Fruit fly (Drosophila melanogaster) whole organism, embryonic: ENCODE data around the gene CG4611.

ENCODE experiments used
- Atf3 ChIP-seq: fragments of 200-800 bp; sonication (Bioruptor generic); optimal IDR thresholded peaks from 3 replicates; lab custom pipeline; 2016; ENCODE audit warnings: missing biosample characterization, missing genetic modification characterization
- Awh ChIP-seq: fragments of 200-800 bp; sonication (Bioruptor generic); IDR thresholded peaks from 2 replicates; pipeline ENCODE4, ENCODE4 v1.3.6; 2022; ENCODE audit warnings: missing biosample characterization, missing genetic modification characterization
- Blimp-1 ChIP-seq: fragments of 200-800 bp; sonication (Bioruptor generic); optimal IDR thresholded peaks from 3 replicates; lab custom pipeline; 2018; ENCODE audit warnings: missing biosample characterization, missing genetic modification characterization, mild to moderate bottlenecking, moderate library complexity, missing genetic modification reagents
- CG12071 ChIP-seq: fragments of 200-800 bp; sonication (Bioruptor generic); optimal IDR thresholded peaks from 3 replicates; lab custom pipeline; 2018; ENCODE audit warnings: missing biosample characterization, mild to moderate bottlenecking, missing genetic modification characterization
- CG12391 ChIP-seq: fragments of 200-800 bp; sonication (Bioruptor generic); optimal IDR thresholded peaks from 3 replicates; lab custom pipeline; 2018; ENCODE audit warnings: missing biosample characterization, mild to moderate bottlenecking, missing genetic modification characterization, moderate library complexity
- CG12659 ChIP-seq: fragments of 200-800 bp; sonication (Bioruptor generic); optimal IDR thresholded peaks from 3 replicates; lab custom pipeline; 2017; ENCODE audit warnings: mild to moderate bottlenecking, missing biosample characterization, missing genetic modification reagents, missing genetic modification characterization
- CG14050 ChIP-seq: fragments of 200-800 bp; sonication (Bioruptor generic); IDR thresholded peaks from 3 replicates; pipeline ENCODE4 v1.3.6; 2022; ENCODE audit warnings: missing biosample characterization, missing genetic modification characterization
- CG1603 ChIP-seq: fragments of 200-800 bp; sonication (Bioruptor generic); optimal IDR thresholded peaks from 2 replicates; lab custom pipeline; 2019; ENCODE audit warnings: missing biosample characterization, mild to moderate bottlenecking, missing genetic modification characterization, moderate library complexity
- CG17385 ChIP-seq: fragments of 200-800 bp; sonication (Bioruptor generic); optimal IDR thresholded peaks from 3 replicates; lab custom pipeline; 2018; ENCODE audit warnings: missing biosample characterization, mild to moderate bottlenecking, missing genetic modification characterization
- CG17568 ChIP-seq: fragments of 200-800 bp; sonication (Bioruptor generic); optimal IDR thresholded peaks from 2 replicates; lab custom pipeline; 2018; ENCODE audit warnings: missing biosample characterization, mild to moderate bottlenecking, missing genetic modification characterization, moderate library complexity
- CG2129 ChIP-seq: fragments of 200-800 bp; sonication (Bioruptor generic); IDR thresholded peaks from 2 replicates; pipeline ENCODE4 v1.3.6; 2022; ENCODE audit warnings: missing biosample characterization, missing genetic modification characterization; ENCODE audit not compliant: partially characterized antibody
- CG2712 ChIP-seq: fragments of 200-800 bp; optimal IDR thresholded peaks from 3 replicates; lab custom pipeline; 2019; ENCODE audit warnings: missing biosample characterization, mild to moderate bottlenecking, missing genetic modification characterization, moderate library complexity
- CG30403 ChIP-seq: fragments of 200-800 bp; sonication (Bioruptor generic); optimal IDR thresholded peaks from 3 replicates; lab custom pipeline; 2016; ENCODE audit warnings: missing biosample characterization, missing genetic modification characterization
- CG3847 ChIP-seq: fragments of 200-800 bp; sonication (Bioruptor generic); IDR thresholded peaks from 2 replicates; pipeline ENCODE4 v1.3.6; 2022; ENCODE audit warnings: missing biosample characterization, missing genetic modification characterization
- CG4404 ChIP-seq: fragments of 200-800 bp; sonication (Bioruptor generic); IDR thresholded peaks from 2 replicates; pipeline ENCODE4 v1.3.6; 2022; ENCODE audit warnings: missing biosample characterization, missing genetic modification characterization
- CG5953 ChIP-seq: fragments of 200-800 bp; sonication (Bioruptor generic); IDR thresholded peaks from 2 replicates; pipeline ENCODE4 v1.3.6; 2022; ENCODE audit warnings: missing biosample characterization, missing genetic modification characterization
- CG6854 ChIP-seq: fragments of 200-800 bp; sonication (Bioruptor generic); optimal IDR thresholded peaks from 3 replicates; lab custom pipeline; 2017; ENCODE audit warnings: missing biosample characterization, mild to moderate bottlenecking, missing genetic modification characterization
- CG7963 ChIP-seq: fragments of 200-800 bp; sonication (Bioruptor generic); IDR thresholded peaks from 3 replicates; pipeline ENCODE4 v1.3.6; 2022; ENCODE audit warnings: missing biosample characterization, missing genetic modification characterization; ENCODE audit not compliant: partially characterized antibody
- CG8765 ChIP-seq: fragments of 200-800 bp; sonication (Bioruptor generic); IDR thresholded peaks from 2 replicates; pipeline ENCODE4 v1.3.6; 2022; ENCODE audit warnings: missing biosample characterization, missing genetic modification characterization
- CG9215 ChIP-seq: fragments of 200-800 bp; sonication (Bioruptor generic); IDR thresholded peaks from 2 replicates; pipeline ENCODE4 v1.3.6; 2022; ENCODE audit warnings: missing biosample characterization, missing genetic modification characterization
- Camta ChIP-seq: fragments of 200-800 bp; sonication (Bioruptor generic); optimal IDR thresholded peaks from 2 replicates; lab custom pipeline; 2016; ENCODE audit warnings: missing biosample characterization, missing genetic modification characterization
- Ets65A ChIP-seq: fragments of 200-800 bp; sonication (Bioruptor generic); peaks from one replicate; lab custom pipeline; 2016; ENCODE audit warnings: missing biosample characterization, missing genetic modification characterization
- Fer1 ChIP-seq: fragments of 200-800 bp; sonication (Bioruptor generic); optimal IDR thresholded peaks from 2 replicates; lab custom pipeline; 2017; ENCODE audit warnings: missing biosample characterization, mild to moderate bottlenecking, missing genetic modification characterization
- H2.0 ChIP-seq: fragments of 200-800 bp; sonication (Bioruptor generic); IDR thresholded peaks from 2 replicates; pipeline ENCODE4 v1.3.6; 2022; ENCODE audit warnings: missing biosample characterization, missing genetic modification characterization
- HLH3B ChIP-seq: fragments of 200-800 bp; sonication (Bioruptor generic); IDR thresholded peaks from 2 replicates; pipeline ENCODE4 v1.3.6; 2022; ENCODE audit warnings: missing biosample characterization, missing genetic modification characterization
- Hmr ChIP-seq: fragments of 200-800 bp; sonication (Bioruptor generic); optimal IDR thresholded peaks from 3 replicates; lab custom pipeline; 2017; ENCODE audit warnings: mild to moderate bottlenecking, missing biosample characterization, missing genetic modification reagents, missing genetic modification characterization
- Lhr ChIP-seq: fragments of 200-800 bp; sonication (Bioruptor generic); optimal IDR thresholded peaks from 3 replicates; lab custom pipeline; 2017; ENCODE audit warnings: mild to moderate bottlenecking, missing biosample characterization, missing genetic modification reagents, missing genetic modification characterization
- Lpt ChIP-seq: fragments of >200 bp; optimal IDR thresholded peaks from 2 replicates; lab custom pipeline; 2018; ENCODE audit warnings: missing biosample characterization, missing genetic modification characterization
- NC2α ChIP-seq: fragments of 200-800 bp; sonication (Bioruptor generic); optimal IDR thresholded peaks from 2 replicates; lab custom pipeline; 2016; ENCODE audit warnings: missing biosample characterization, missing genetic modification characterization
- NfI ChIP-seq: fragments of 200-800 bp; sonication (Bioruptor generic); optimal IDR thresholded peaks from 3 replicates; lab custom pipeline; 2018; ENCODE audit warnings: missing biosample characterization, mild to moderate bottlenecking, missing genetic modification characterization, moderate library complexity
- Poxn ChIP-seq: fragments of 200-800 bp; sonication (Bioruptor generic); IDR thresholded peaks from 2 replicates; pipeline ENCODE4 v1.3.6; 2022; ENCODE audit warnings: missing biosample characterization, missing genetic modification characterization
- Ssrp ChIP-seq: fragments of 200-800 bp; sonication (Bioruptor generic); optimal IDR thresholded peaks from 2 replicates; lab custom pipeline; 2018; ENCODE audit warnings: missing biosample characterization, mild to moderate bottlenecking, missing genetic modification characterization, moderate library complexity
- al ChIP-seq: fragments of 200-800 bp; sonication (Bioruptor generic); IDR thresholded peaks from 2 replicates; pipeline ENCODE4 v1.3.6; 2022; ENCODE audit warnings: missing biosample characterization, missing genetic modification characterization
- crc ChIP-seq: fragments of 200-800 bp; sonication (Bioruptor generic); optimal IDR thresholded peaks from 2 replicates; lab custom pipeline; 2016; ENCODE audit warnings: missing biosample characterization, missing genetic modification characterization
- dysf ChIP-seq: fragments of 200-800 bp; sonication (Bioruptor generic); IDR thresholded peaks from 3 replicates; pipeline ENCODE4 v1.3.6; 2022; ENCODE audit warnings: missing biosample characterization, missing genetic modification characterization
- gem ChIP-seq: fragments of 200-800 bp; sonication (Bioruptor generic); optimal IDR thresholded peaks from 2 replicates; lab custom pipeline; 2019; ENCODE audit warnings: missing biosample characterization, mild to moderate bottlenecking, missing genetic modification characterization, moderate library complexity
- kni ChIP-seq: fragments of 200-800 bp; sonication (Bioruptor generic); optimal IDR thresholded peaks from 3 replicates; lab custom pipeline; 2017; ENCODE audit warnings: mild to moderate bottlenecking, missing biosample characterization, missing genetic modification reagents, missing genetic modification characterization
- mirr ChIP-seq: fragments of 200-800 bp; sonication (Bioruptor generic); optimal IDR thresholded peaks from 3 replicates; lab custom pipeline; 2018; ENCODE audit warnings: missing biosample characterization, mild to moderate bottlenecking, missing genetic modification characterization
- nerfin-2 ChIP-seq: fragments of 200-800 bp; sonication (Bioruptor generic); IDR thresholded peaks from 2 replicates; pipeline ENCODE4 v1.3.6; 2022; ENCODE audit warnings: missing biosample characterization, missing genetic modification characterization; ENCODE audit not compliant: partially characterized antibody
- otp ChIP-seq: fragments of 200-800 bp; sonication (Bioruptor generic); IDR thresholded peaks from 3 replicates; pipeline ENCODE4, ENCODE4 v1.3.6; 2022; ENCODE audit warnings: missing biosample characterization, missing genetic modification characterization
- peb ChIP-seq: fragments of 200-800 bp; sonication (Bioruptor generic); IDR thresholded peaks from 2 replicates; pipeline ENCODE4 v1.3.6; 2022; ENCODE audit warnings: missing biosample characterization, missing genetic modification characterization
- rib ChIP-seq: fragments of 200-800 bp; sonication (Bioruptor generic); IDR thresholded peaks from 2 replicates; pipeline ENCODE4 v1.3.6; 2022; ENCODE audit warnings: missing biosample characterization, missing genetic modification characterization
- row ChIP-seq: fragments of 200-800 bp; sonication (Bioruptor generic); IDR thresholded peaks from 3 replicates; pipeline ENCODE4 v1.3.6; 2022; ENCODE audit warnings: missing biosample characterization, missing genetic modification characterization
- sd ChIP-seq: fragments of 200-800 bp; sonication (Bioruptor generic); optimal IDR thresholded peaks from 3 replicates; lab custom pipeline; 2018; ENCODE audit warnings: missing biosample characterization, mild to moderate bottlenecking, missing genetic modification characterization, moderate library complexity
- sens-2 ChIP-seq: fragments of 200-800 bp; sonication (Bioruptor generic); IDR thresholded peaks from 2 replicates; pipeline ENCODE4 v1.3.6; 2022; ENCODE audit warnings: missing biosample characterization, missing genetic modification characterization
- slbo ChIP-seq: fragments of 200-800 bp; sonication (Bioruptor generic); IDR thresholded peaks from 2 replicates; pipeline ENCODE4 v1.3.6; 2022; ENCODE audit warnings: missing biosample characterization, missing genetic modification characterization
- sna ChIP-seq: fragments of 200-800 bp; sonication (Bioruptor generic); IDR thresholded peaks from 2 replicates; pipeline ENCODE4 v1.3.6; 2022; ENCODE audit warnings: missing biosample characterization, missing genetic modification characterization; ENCODE audit not compliant: partially characterized antibody
- sr ChIP-seq: fragments of 200-800 bp; sonication (Bioruptor generic); IDR thresholded peaks from 3 replicates; pipeline ENCODE4 v1.3.6; 2022; ENCODE audit warnings: missing biosample characterization, missing genetic modification characterization
- tin ChIP-seq: fragments of 200-800 bp; sonication (Bioruptor generic); optimal IDR thresholded peaks from 3 replicates; lab custom pipeline; 2016; ENCODE audit warnings: missing biosample characterization, missing genetic modification characterization
- unc-4 ChIP-seq: fragments of 200-800 bp; sonication (Bioruptor generic); IDR thresholded peaks from 2 replicates; pipeline ENCODE4 v1.3.6; 2022; ENCODE audit warnings: missing biosample characterization, missing genetic modification characterization; ENCODE audit not compliant: partially characterized antibody
- zf30C ChIP-seq: fragments of 200-800 bp; sonication (Bioruptor generic); optimal IDR thresholded peaks from 3 replicates; lab custom pipeline; 2018; ENCODE audit warnings: missing biosample characterization, mild to moderate bottlenecking, missing genetic modification characterization

The CG4611 gene

DNA sequence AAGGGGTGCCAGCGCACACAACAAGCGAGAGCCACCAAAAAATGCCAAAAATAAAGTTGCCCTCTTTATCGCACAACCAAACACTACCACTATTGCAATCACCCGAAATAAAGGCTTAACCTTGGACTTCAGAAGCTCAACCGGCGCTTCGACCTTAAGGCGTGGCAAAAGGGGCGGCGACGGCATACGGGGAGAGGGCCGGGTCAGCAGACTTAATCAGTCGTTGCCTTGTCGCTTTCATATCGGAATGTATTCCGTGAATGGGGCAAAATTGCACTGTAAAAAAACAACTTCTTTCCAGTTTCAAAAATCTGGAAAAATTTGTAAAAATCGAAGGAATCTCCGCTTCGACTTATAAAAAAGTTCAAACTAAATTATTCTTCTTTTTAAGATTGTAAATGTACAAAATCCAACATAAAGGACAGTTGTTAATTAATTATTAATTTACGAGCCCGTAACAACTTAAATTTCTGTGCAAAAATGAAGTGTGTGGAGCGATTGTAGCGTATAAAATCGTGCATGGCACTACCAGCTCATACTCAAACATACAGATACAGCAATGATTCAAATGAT, 46.9 kb downstream of the CG4611 start (continued):
- no peak for TF ChIP-seq Ssrp (tag; lab: Kevin White, UChicago)
- TF ChIP-seq HLH3B, result no peak
- peak; percentile 35 for TF ChIP-seq Ets65A (GFP tag; lab: Kevin White, UChicago)
- TF ChIP-seq otp (GFP tag; lab: Robert Waterston, UW), result no peak
- TF ChIP-seq Hmr (GFP tag; lab: Kevin White, UChicago), result no peak
- no peak for TF ChIP-seq CG7963 (GFP tag; lab: Robert Waterston, UW)
- no peak for TF ChIP-seq Lpt (GFP tag; lab: Kevin White, UChicago)
- peak; percentile 2 for TF ChIP-seq CG12659 (GFP tag; lab: Kevin White, UChicago)
- TF ChIP-seq NC2α (GFP tag; lab: Kevin White, UChicago), result no peak
- TF ChIP-seq slbo (GFP tag; lab: Robert Waterston, UW), result 0 out of 2 replicates have a peak, but pooled peaks have one; percentile 21
- no peak for TF ChIP-seq CG9215 (GFP tag; lab: Robert Waterston, UW)
- TF ChIP-seq peb, result no peak
- TF ChIP-seq CG12391, result peak; percentile 10
- TF ChIP-seq Poxn (GFP tag; lab: Robert Waterston, UW), result no peak
- TF ChIP-seq Camta (GFP tag; lab: Kevin White, UChicago), result no peak
- no peak for TF ChIP-seq CG12071 (GFP tag; lab: Kevin White, UChicago)
- no peak for TF ChIP-seq sr (GFP tag; lab: Robert Waterston, UW)
- no peak for TF ChIP-seq zf30C (GFP tag; lab: Kevin White, UChicago)
- peak; percentile 12 for TF ChIP-seq CG2712 (tag; lab: Kevin White, UChicago)
- no peak for TF ChIP-seq unc-4 (GFP tag; lab: Robert Waterston, UW)
- no peak for TF ChIP-seq Atf3 (GFP tag; lab: Kevin White, UChicago)
- TF ChIP-seq CG3847 (GFP tag; lab: Robert Waterston, UW), result no peak
- TF ChIP-seq Fer1, result no peak
- no peak for TF ChIP-seq CG1603 (tag; lab: Kevin White, UChicago)
- no peak for TF ChIP-seq NfI (GFP tag; lab: Kevin White, UChicago)
- no peak for TF ChIP-seq Lhr (GFP tag; lab: Kevin White, UChicago)
- no peak for TF ChIP-seq Blimp-1
- TF ChIP-seq CG6854 (GFP tag; lab: Kevin White, UChicago), result no peak
- no peak for TF ChIP-seq al (GFP tag; lab: Robert Waterston, UW)
- TF ChIP-seq H2.0 (GFP tag; lab: Robert Waterston, UW), result no peak
- no peak for TF ChIP-seq kni
- no peak for TF ChIP-seq nerfin-2 (GFP tag; lab: Robert Waterston, UW)
- no peak for TF ChIP-seq rib
- TF ChIP-seq Awh (GFP tag; lab: Robert Waterston, UW), result no peak
- TF ChIP-seq CG5953 (GFP tag; lab: Robert Waterston, UW), result no peak
- TF ChIP-seq CG2129, result no peak
- TF ChIP-seq CG8765 (GFP tag; lab: Robert Waterston, UW), result no peak
- TF ChIP-seq CG30403, result no peak
- no peak; the same call in 2 of the 3 replicates for TF ChIP-seq CG14050 (GFP tag; lab: Robert Waterston, UW)
- no peak for TF ChIP-seq mirr (GFP tag; lab: Kevin White, UChicago)
- TF ChIP-seq row, result peak; percentile 32; the same call in 2 of the 3 replicates
- TF ChIP-seq sd (tag; lab: Kevin White, UChicago), result peak; percentile 3
- TF ChIP-seq CG17385 (GFP tag; lab: Kevin White, UChicago), result no peak
- TF ChIP-seq crc (GFP tag; lab: Kevin White, UChicago), result no peak
- TF ChIP-seq CG4404 (GFP tag; lab: Robert Waterston, UW), result no peak
- peak; percentile 8 for TF ChIP-seq gem (tag; lab: Kevin White, UChicago)
- TF ChIP-seq tin (GFP tag; lab: Kevin White, UChicago), result peak; percentile 3
- TF ChIP-seq dysf, result 0 out of 3 replicates have a peak, but pooled peaks have one; percentile 30
- TF ChIP-seq sna, result no peak
- no peak for TF ChIP-seq sens-2
- no peak for TF ChIP-seq CG17568 (GFP tag; lab: Kevin White, UChicago)
